Worm (Caenorhabditis elegans) whole organism, L1 larva: Measurements from ENCODE around the gene kcc-1.

ENCODE experiments used
- C04F5.9 ChIP-seq: sonication (generic microtip); optimal IDR thresholded peaks from 2 replicates; lab custom pipeline; 2016; ENCODE audit warnings: missing genetic modification characterization, missing compliant biosample characterization
- ama-1 ChIP-seq: fragments of 150-350 bp; optimal IDR thresholded peaks from 2 replicates; lab custom pipeline; 2014
- blmp-1 ChIP-seq: fragments of 150-350 bp; optimal IDR thresholded peaks from 2 replicates; lab custom pipeline; 2014; ENCODE audit warnings: missing biosample characterization, missing genetic modification characterization
- dpl-1 ChIP-seq, 3 experiments: fragments of 150-350 bp in 2 of 3; sonication (generic microtip) in 1 of 3; optimal IDR thresholded peaks; 2 replicates each; lab custom pipeline; 2014 to 2017; ENCODE audit warnings: missing biosample characterization in 3 of 3, missing genetic modification characterization in 3 of 3, missing genetic modification reagents in 3 of 3
- egl-27 ChIP-seq, 2 experiments: fragments of 150-350 bp in 1 of 2; sonication (generic microtip); optimal IDR thresholded peaks; 3 replicates each; lab custom pipeline; 2017 to 2018; ENCODE audit warnings: missing biosample characterization in 2 of 2, missing genetic modification characterization in 2 of 2, missing genetic modification reagents in 2 of 2
- grh-1 ChIP-seq: fragments of 200-800 bp; sonication (Bioruptor generic); IDR thresholded peaks from 2 replicates; pipeline ENCODE4 v1.3.6; 2022; ENCODE audit warnings: missing genetic modification reagents, missing genetic modification characterization, missing compliant biosample characterization
- hpl-2 ChIP-seq: fragments of 150-350 bp; optimal IDR thresholded peaks from 2 replicates; lab custom pipeline; 2014; ENCODE audit warnings: missing biosample characterization, missing genetic modification reagents, missing genetic modification characterization
- lin-39 ChIP-seq: fragments of 150-350 bp; optimal IDR thresholded peaks from 2 replicates; lab custom pipeline; 2014; ENCODE audit warnings: missing biosample characterization, missing genetic modification reagents, missing genetic modification characterization
- mdl-1 ChIP-seq, 2 experiments: fragments of 150-350 bp; optimal IDR thresholded peaks; 2 replicates each; lab custom pipeline; 2014 to 2017; ENCODE audit warnings: missing biosample characterization in 2 of 2, missing genetic modification characterization in 2 of 2, inconsistent platforms in 1 of 2
- nhr-20 ChIP-seq: sonication (generic microtip); optimal IDR thresholded peaks from 2 replicates; lab custom pipeline; 2016; ENCODE audit warnings: mild to moderate bottlenecking, missing genetic modification characterization, missing compliant biosample characterization
- tbx-2 ChIP-seq: sonication (generic microtip); optimal IDR thresholded peaks from 2 replicates; lab custom pipeline; 2016; ENCODE audit warnings: missing genetic modification characterization, missing compliant biosample characterization
- unc-130 ChIP-seq: fragments of 150-350 bp; optimal IDR thresholded peaks from 2 replicates; lab custom pipeline; 2017; ENCODE audit warnings: missing biosample characterization, missing genetic modification characterization, inconsistent platforms
- unc-62 ChIP-seq: fragments of 150-350 bp; optimal IDR thresholded peaks from 2 replicates; lab custom pipeline; 2014; ENCODE audit warnings: missing biosample characterization, missing genetic modification reagents, missing genetic modification characterization

- no peak for TF ChIP-seq nhr-20 (tag; lab: Kevin White, UChicago)
- no peak for TF ChIP-seq lin-39 (tag; lab: Kevin White, UChicago)
- TF ChIP-seq grh-1 (GFP tag; lab: Robert Waterston, UW) = no peak
- TF ChIP-seq ama-1 (lab: Kevin White, UChicago) = no peak
- no peak for TF ChIP-seq unc-130 (tag; lab: Kevin White, UChicago)
- no peak for TF ChIP-seq C04F5.9
- TF ChIP-seq blmp-1 (tag; lab: Kevin White, UChicago) = no peak
- no peak for TF ChIP-seq egl-27 (tag; optimal IDR thresholded peaks at IDR 0.05; lab: Kevin White, UChicago)
- no peak for TF ChIP-seq unc-62 (GFP tag; lab: Kevin White, UChicago)
- TF ChIP-seq mdl-1 (tag; optimal IDR thresholded peaks at IDR 0.05; lab: Kevin White, UChicago) = no peak
- TF ChIP-seq hpl-2 (GFP tag; lab: Kevin White, UChicago) = no peak
- no peak for TF ChIP-seq dpl-1 (GFP tag; optimal IDR thresholded peaks at IDR 0.05; lab: Kevin White, UChicago)
- TF ChIP-seq tbx-2 (tag; lab: Kevin White, UChicago) = no peak
Observed at ce11 chrIV:7182818-7183217, 23.3 kb upstream of the kcc-1 start.
